Worm (Caenorhabditis elegans) whole organism, dauer: ENCODE results near the gene T28D6.5.

Source experiments
- unc-62 ChIP-seq: sonication (generic microtip); optimal IDR thresholded peaks from 2 replicates; lab custom pipeline; 2017; ENCODE audit warnings: missing biosample characterization, missing genetic modification reagents, missing genetic modification characterization

T28D6.5 gene

ce11 chrIII:11333032-11333732 is at the start of gene T28D6.5:
TSS of gene T28D6.5 (plus strand) at chrIII:11333682.
- TF ChIP-seq unc-62 (GFP tag; lab: Kevin White, UChicago): no peak

DNA sequence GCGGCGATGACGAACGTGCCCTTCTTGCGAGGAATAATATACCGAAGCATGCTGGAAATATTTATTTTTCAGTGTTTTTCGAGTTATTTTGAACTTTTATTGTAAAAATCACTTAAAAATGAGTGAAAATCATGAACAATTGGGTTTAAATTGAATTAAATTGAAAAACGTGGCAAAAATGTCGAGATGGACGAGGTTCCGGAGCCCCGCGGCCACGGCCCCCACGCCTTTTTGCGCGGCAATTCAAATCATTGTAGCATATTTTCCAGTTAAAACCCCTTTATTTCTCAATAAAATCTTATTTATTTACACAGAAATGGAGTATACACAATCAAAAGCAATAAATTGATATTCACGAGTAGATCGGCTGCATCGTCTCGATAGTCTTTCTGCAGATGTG is 47.4 kb upstream of the T28D6.5 start:
- TF ChIP-seq unc-62 (GFP tag; lab: Kevin White, UChicago): no peak

DNA sequence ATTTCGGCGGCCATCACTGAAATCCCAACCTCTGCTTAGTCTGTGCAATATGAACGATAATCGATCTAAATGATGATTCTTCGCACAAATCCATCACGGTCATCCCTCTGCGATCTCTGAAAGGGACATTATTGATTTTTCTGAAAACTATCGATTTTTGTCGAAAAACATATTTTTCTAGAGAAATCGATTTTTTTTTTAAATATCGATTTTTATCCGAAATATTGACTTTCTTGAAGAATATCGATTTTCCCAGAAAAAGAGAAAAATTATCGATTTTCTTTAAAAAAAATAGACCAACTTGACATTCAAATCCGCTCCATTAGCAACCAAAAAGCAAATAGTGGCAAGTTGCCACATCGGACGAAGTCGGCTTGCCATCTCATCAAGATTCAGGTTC is 46.1 kb upstream of the T28D6.5 start:
- no peak for TF ChIP-seq unc-62 (GFP tag; lab: Kevin White, UChicago)

ce11 chrIII:11288295-11288694 is 45.2 kb upstream of the T28D6.5 start:
- TF ChIP-seq unc-62 (GFP tag; lab: Kevin White, UChicago): no peak

- TF ChIP-seq unc-62 (GFP tag; lab: Kevin White, UChicago): no peak
Observed at ce11 chrIII:11289876-11290275, 43.6 kb upstream of the T28D6.5 start.

DNA sequence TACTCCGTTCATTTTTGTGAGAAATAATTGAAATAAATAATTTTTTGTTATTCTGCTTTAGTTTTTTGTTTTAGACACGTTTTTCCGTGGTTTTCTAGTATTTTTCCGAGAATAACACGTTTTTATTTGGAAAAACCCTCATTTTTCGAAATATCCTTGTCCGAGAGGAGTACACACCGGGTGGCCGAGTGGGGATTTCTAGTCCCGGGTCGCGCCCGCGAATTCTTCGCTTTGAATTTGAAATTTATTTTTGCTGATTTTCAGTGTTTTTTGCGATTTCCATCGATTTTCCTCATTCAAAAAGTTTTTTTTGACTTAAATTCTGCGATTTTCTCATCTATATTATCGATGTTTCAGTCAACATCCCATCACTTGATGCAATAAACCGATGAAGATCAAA is 42.9 kb upstream of the T28D6.5 start, which contains the start of the genes gly-9, mib-1 and smc-3:
Gene gly-9 (minus strand): TSS at position 27 of the 400 bp plus-strand sequence.
Gene mib-1 (minus strand): TSS at position 123 of the 400 bp plus-strand sequence.
Gene smc-3 (plus strand): TSS at position 351 of the 400 bp plus-strand sequence.
- no peak for TF ChIP-seq unc-62 (GFP tag; lab: Kevin White, UChicago)

DNA sequence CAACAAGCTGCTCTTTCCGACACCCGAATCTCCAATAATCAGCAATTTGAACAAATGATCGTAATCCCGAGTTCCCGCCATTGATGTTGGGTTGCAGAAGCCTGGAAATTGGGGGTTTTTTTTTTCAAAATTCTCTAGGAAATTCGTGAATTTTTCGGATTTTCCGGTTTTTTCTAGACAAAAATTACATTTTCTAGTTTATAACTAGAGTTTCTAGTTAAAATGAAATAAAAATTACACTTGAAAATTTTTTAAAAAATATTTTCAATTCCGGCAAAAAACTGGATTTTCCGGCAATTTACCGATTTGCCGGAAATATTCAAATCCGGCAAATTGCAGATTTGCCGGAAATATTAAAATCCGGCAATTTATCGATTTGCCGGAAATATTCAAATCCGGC is 22.0 kb upstream of the T28D6.5 start, which contains the start of gene rab-35:
Gene rab-35 (minus strand): TSS at position 101 of the 400 bp plus-strand sequence.
- no peak for TF ChIP-seq unc-62 (GFP tag; lab: Kevin White, UChicago)

ce11 chrIII:11317164-11317620 is 16.3 kb upstream of the T28D6.5 start, which contains the start of gene mcm-10:
TSS of gene mcm-10 (plus strand) at chrIII:11317570.
- TF ChIP-seq unc-62 (GFP tag; lab: Kevin White, UChicago): no peak

ce11 chrIII:11318131-11318530 is 15.4 kb upstream of the T28D6.5 start, which contains the start of gene teg-1:
TSS of gene teg-1 (minus strand) at chrIII:11318231.
- no peak for TF ChIP-seq unc-62 (GFP tag; lab: Kevin White, UChicago)

- TF ChIP-seq unc-62 (GFP tag; lab: Kevin White, UChicago): no peak
Observed at ce11 chrIII:11324093-11324492, 9.4 kb upstream of the T28D6.5 start.

DNA sequence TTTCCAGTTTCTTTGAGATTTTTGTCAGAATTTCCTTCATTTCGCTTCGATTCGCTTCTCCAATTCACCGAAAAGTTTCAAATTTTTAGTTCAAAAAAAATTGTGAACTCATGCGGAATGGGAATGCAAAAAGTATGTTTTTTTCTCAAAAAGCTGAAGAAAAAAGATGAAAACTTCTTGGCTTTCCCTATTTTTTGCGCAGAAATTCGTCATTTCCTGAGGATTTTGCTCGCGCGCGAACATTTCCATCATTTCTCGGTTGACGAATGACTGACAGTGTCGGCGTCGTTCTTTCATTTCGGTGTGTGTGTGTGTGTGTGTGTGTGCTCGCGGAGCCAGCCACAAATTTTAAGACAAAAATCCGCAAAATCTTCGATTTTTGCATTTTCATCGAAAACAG is 1.2 kb upstream of the T28D6.5 start:
- no peak for TF ChIP-seq unc-62 (GFP tag; lab: Kevin White, UChicago)

ce11 chrIII:11334346-11334745 is 864 bp downstream of the T28D6.5 start:
- TF ChIP-seq unc-62 (GFP tag; lab: Kevin White, UChicago): no peak

DNA sequence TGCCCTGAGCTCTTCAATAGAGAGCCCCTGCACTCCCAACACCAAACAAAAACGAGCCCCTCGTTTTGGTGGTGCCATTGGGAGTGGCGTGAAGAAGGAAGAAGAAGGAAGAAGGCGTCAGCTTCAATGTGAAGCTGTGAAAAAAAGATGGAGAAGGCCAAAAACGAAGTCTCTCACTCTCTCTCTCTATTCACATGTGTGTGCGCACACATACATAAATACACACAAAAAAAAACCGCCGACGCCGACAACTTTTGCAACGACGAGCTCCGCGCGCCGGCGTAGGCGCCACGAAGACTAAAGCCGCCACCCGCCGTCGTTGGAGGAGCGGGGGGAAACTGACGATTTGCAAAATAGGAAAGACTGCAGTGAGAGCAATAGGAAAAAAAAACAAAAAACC is 2.6 kb downstream of the T28D6.5 start:
- no peak for TF ChIP-seq unc-62 (GFP tag; lab: Kevin White, UChicago)

DNA sequence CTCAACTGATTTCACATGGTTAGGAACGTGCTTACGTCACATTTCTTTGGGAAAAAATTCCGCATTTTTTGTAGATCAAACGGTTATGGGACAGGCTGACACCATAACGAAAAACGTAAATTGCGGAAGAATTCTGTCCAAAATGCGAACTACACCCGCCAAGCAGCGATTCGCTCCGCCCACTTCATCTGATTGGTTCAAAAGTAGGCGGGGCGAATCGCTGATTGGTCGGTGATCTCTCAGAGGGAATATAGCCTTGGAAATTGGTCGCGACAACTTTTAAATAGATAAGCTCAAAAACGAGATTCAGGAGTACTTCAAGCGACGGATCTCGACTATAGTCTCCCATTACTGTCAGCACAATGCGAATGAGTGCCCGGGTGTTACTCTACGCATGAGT is 4.1 kb downstream of the T28D6.5 start:
- no peak for TF ChIP-seq unc-62 (GFP tag; lab: Kevin White, UChicago)

ce11 chrIII:11341466-11341865 is 8.0 kb downstream of the T28D6.5 start:
- TF ChIP-seq unc-62 (GFP tag; lab: Kevin White, UChicago): no peak

- no peak for TF ChIP-seq unc-62 (GFP tag; lab: Kevin White, UChicago)
Observed at ce11 chrIII:11343041-11343440, 9.6 kb downstream of the T28D6.5 start, which contains the start of the genes T28D6.6 and pen-2. TSS of gene T28D6.6 (minus strand) at chrIII:11343108. TSS of gene pen-2 (plus strand) at chrIII:11343322.

ce11 chrIII:11344125-11344524 is 10.6 kb downstream of the T28D6.5 start:
- TF ChIP-seq unc-62 (GFP tag; lab: Kevin White, UChicago): no peak
